Fruit fly (Drosophila melanogaster): ENCODE measurements around the gene CG43145.

DNA sequence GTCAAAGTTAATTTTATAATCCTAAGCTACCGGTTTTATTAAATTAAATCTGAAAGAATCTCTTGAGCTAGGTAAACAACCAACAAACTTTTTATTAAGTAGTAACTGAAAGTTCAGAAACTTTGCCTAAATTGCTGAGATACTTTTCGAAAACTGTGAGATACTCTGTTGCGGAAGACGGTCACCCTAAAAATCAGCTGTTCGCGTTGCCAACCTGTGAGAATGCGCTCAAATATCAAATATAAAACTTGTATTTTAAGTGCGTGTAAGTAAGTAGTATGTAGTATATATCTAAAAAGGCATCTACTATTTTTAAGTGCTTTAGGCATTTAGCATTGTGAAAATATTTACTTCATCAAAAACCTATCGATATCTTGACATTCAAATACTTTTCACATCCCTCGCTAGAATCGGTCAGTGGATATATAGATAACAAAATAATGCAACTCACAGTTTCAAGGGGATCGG is 11.4 kb downstream of the CG43145 start, which contains the start of the genes CG31955 and CG2818:
- TF ChIP-seq zen (tag; optimal IDR thresholded peaks at IDR 0.05) (no peak), caup (GFP tag; optimal IDR thresholded peaks at IDR 0.05; ENCODE audit: severe bottlenecking) (no peak), Hey (tag; optimal IDR thresholded peaks at IDR 0.05) (no peak), CG1832 (GFP tag; optimal IDR thresholded peaks at IDR 0.05) (no peak), CG2712 (tag; optimal IDR thresholded peaks at IDR 0.05) (no peak), CG3847 (GFP tag; IDR thresholded peaks at IDR 0.05) (peak; percentile 51), bsh (GFP tag; optimal IDR thresholded peaks at IDR 0.05) (peak in 1 of 2 experiments; percentile 19), CG17568 (GFP tag; optimal IDR thresholded peaks at IDR 0.05) (no peak), CG31365 (tag; optimal IDR thresholded peaks at IDR 0.05) (no peak)
